Worm (Caenorhabditis elegans): ENCODE data around the gene ram-2.

DNA sequence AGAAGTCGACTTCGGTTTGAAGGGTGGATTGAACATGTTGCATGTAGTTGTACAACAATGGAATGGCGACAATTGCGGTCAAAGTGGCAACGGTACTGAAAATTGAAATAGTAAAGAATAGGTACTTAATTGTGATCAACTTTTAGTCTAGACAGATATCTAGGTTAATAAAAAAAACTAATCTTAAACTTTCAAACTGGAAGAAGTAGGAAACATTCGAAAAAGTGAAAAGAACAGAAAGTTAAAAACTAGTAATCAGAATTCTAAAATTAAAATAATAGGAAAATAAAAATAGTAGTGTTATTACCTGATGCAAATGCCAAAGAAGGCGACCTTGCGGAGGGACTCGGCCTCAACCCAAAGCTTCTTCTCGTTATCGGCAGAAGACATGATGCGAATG lies 246 bp downstream of the ram-2 start:
- TF ChIP-seq nfya-2 (GFP tag; IDR thresholded peaks at IDR 0.05) (no peak), akir-1 (GFP tag; optimal IDR thresholded peaks at IDR 0.05) (no peak), him-1 (tag; optimal IDR thresholded peaks at IDR 0.05) (no peak), ceh-79 (tag; optimal IDR thresholded peaks at IDR 0.05) (no peak), Y56A3A.18 (GFP tag; IDR thresholded peaks at IDR 0.05) (no peak), nhr-90 (tag; optimal IDR thresholded peaks at IDR 0.05) (no peak)

Measured in whole organism, young adult.